Fruit fly (Drosophila melanogaster): ENCODE data around the gene CG14443.

The CG14443 gene

DNA sequence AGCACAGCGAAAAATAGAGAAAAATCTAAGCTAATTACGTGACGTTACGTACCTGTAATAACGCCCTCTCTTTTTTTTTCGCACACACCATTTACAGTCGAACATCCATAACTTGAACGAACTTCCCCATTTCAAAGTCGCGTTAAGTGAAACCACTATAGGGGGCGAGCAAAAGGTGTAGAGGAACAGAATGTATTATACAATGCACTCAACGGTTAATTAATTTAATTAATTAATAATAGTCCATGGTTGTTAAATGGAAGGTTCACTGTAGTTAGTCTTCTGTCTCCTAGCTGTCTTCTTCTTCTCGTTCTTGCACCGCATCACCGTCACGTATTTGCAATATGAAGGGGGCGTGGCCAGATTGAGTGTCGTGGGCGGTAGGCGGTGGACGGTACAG is 7.8 kb downstream of the CG14443 start (continued):
- TF ChIP-seq cwo (GFP tag; optimal IDR thresholded peaks at IDR 0.05) (no peak), Med (GFP tag) (peak; percentile 71), eve (GFP tag; optimal IDR thresholded peaks at IDR 0.05) (peak in 1 of 2 experiments; percentile 4)

DNA sequence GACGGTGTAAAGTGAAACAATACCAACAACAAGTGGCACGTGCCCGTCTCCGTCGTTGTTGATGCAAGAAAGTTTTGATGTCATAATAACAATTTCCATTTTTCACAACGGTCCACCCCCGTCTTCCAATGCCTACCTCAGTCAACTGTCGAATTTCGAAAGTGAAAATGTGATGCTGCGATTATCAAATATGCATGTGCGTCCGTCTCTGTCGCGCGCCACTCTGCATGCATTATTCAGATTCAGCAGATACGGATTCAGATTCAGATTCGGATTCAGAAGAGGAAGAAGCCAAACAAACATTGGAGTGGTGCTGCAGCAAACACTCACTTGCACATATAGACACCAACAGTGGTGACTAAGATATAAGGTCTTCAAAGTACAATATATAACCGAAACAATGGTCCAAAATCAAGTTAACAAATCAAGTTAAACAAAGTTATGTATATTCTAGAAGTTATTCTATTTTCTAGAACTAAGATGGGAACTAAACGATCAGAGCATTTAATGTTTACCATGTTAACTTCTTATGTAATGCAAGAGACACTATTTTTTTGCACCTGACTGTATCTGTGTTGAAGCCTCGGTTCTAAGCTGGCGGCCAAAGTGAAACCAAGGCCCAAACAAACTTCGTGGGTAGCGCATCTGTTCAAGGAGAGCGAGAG is 9.0 kb downstream of the CG14443 start:
- TF ChIP-seq ase (GFP tag; IDR thresholded peaks at IDR 0.05) (no peak), gem (tag; optimal IDR thresholded peaks at IDR 0.05) (peak; percentile 63), GATAe (GFP tag; conservative IDR thresholded peaks at IDR 0.05) (no peak), chif (GFP tag; optimal IDR thresholded peaks at IDR 0.05) (peak; percentile 21 to 25), CG13775 (GFP tag; optimal IDR thresholded peaks at IDR 0.05) (no peak), CG13296 (GFP tag; optimal IDR thresholded peaks at IDR 0.05) (no peak), CG12391 (tag; optimal IDR thresholded peaks at IDR 0.05) (peak; percentile 30), CG13123 (GFP tag; optimal IDR thresholded peaks at IDR 0.05) (no peak), Xrp1 (GFP tag; IDR thresholded peaks at IDR 0.05) (peak; percentile 68), Ptx1 (GFP tag; IDR thresholded peaks at IDR 0.05) (0 out of 2 replicates have a peak, but pooled peaks have one; percentile 7), bsh (GFP tag; optimal IDR thresholded peaks at IDR 0.05) (peak in 1 of 2 experiments; percentile 63), CG6689 (GFP tag; IDR thresholded peaks at IDR 0.05) (peak; percentile 38; the same call in 1 of the 2 replicates), Pdp1 (GFP tag; optimal IDR thresholded peaks at IDR 0.05) (peak in 1 of 2 experiments; percentile 52), Myb (GFP tag; optimal IDR thresholded peaks at IDR 0.05) (no peak), D (optimal IDR thresholded peaks at IDR 0.05) (no peak), D (GFP tag; optimal IDR thresholded peaks at IDR 0.05) (peak; percentile 22), CG17361 (GFP tag; IDR thresholded peaks at IDR 0.05) (peak; percentile 37; the same call in 1 of the 3 replicates), CG17912 (GFP tag; optimal IDR thresholded peaks at IDR 0.05) (no peak), nerfin-1 (tag; optimal IDR thresholded peaks at IDR 0.05) (peak; percentile 3), Sox100B (GFP tag; optimal IDR thresholded peaks at IDR 0.05) (peak; percentile 20), CG30403 (GFP tag; optimal IDR thresholded peaks at IDR 0.05) (peak; percentile 7), grn (GFP tag; optimal IDR thresholded peaks at IDR 0.05) (peak; percentile 40), CG11695 (GFP tag; IDR thresholded peaks at IDR 0.05) (peak; percentile 61; the same call in 1 of the 3 replicates), Ssrp (tag; optimal IDR thresholded peaks at IDR 0.05) (peak; percentile 4), CG1832 (GFP tag; optimal IDR thresholded peaks at IDR 0.05) (peak; percentile 66), Sox102F (GFP tag; optimal IDR thresholded peaks at IDR 0.05) (peak; percentile 41), CG10267 (tag; optimal IDR thresholded peaks at IDR 0.05) (peak; percentile 40), nmo (GFP tag; optimal IDR thresholded peaks at IDR 0.05) (peak; percentile 24), CG4707 (GFP tag; optimal IDR thresholded peaks at IDR 0.05) (peak; percentile 21), CG10366 (GFP tag; IDR thresholded peaks at IDR 0.05) (no peak; the same call in 1 of the 2 replicates), tgo (GFP tag; IDR thresholded peaks at IDR 0.05) (0 out of 3 replicates have a peak, but pooled peaks have one; percentile 32), CG6765 (GFP tag; optimal IDR thresholded peaks at IDR 0.05) (no peak), CG13424 (tag; optimal IDR thresholded peaks at IDR 0.05) (peak; percentile 22), CG2712 (tag; optimal IDR thresholded peaks at IDR 0.05) (peak; percentile 61), Asciz (GFP tag; optimal IDR thresholded peaks at IDR 0.05) (peak; percentile 1), CG17359 (tag; optimal IDR thresholded peaks at IDR 0.05) (peak; percentile 6), ci (GFP tag; IDR thresholded peaks at IDR 0.05) (peak; percentile 71; the same call in 2 of the 3 replicates), cg (GFP tag; optimal IDR thresholded peaks at IDR 0.05) (no peak), dmrt11E (tag; optimal IDR thresholded peaks at IDR 0.05) (peak; percentile 40), CG9727 (GFP tag; optimal IDR thresholded peaks at IDR 0.05) (peak; percentile 4), CG15073 (GFP tag; optimal IDR thresholded peaks at IDR 0.05) (peak; percentile 7), CG18262 (tag; optimal IDR thresholded peaks at IDR 0.05) (peak; percentile 59), ken (GFP tag; IDR thresholded peaks at IDR 0.05) (no peak), sens (GFP tag) (peak; percentile 85)

Measured in whole organism, embryonic.